Worm (Caenorhabditis elegans) whole organism, early embryonic: ENCODE results near the gene sur-5.

ENCODE experiments used
- aly-1 ChIP-seq: sonication (generic microtip); optimal IDR thresholded peaks from 2 replicates; lab custom pipeline; 2016; ENCODE audit warnings: missing genetic modification characterization, missing compliant biosample characterization
- ama-1 ChIP-seq: fragments of 150-350 bp; optimal IDR thresholded peaks from 2 replicates; lab custom pipeline; 2014
- ceh-13 ChIP-seq: fragments of 200-800 bp; sonication (Bioruptor generic); optimal IDR thresholded peaks from 2 replicates; lab custom pipeline; 2018; ENCODE audit warnings: mild to moderate bottlenecking, missing genetic modification characterization, missing compliant biosample characterization
- ceh-36 ChIP-seq: sonication (generic microtip); optimal IDR thresholded peaks from 2 replicates; lab custom pipeline; 2016; ENCODE audit warnings: missing genetic modification characterization, inconsistent platforms, missing compliant biosample characterization
- ets-7 ChIP-seq: sonication (generic microtip); optimal IDR thresholded peaks from 2 replicates; lab custom pipeline; 2016; ENCODE audit warnings: missing genotype, missing genetic modification characterization, missing compliant biosample characterization
- flt-1 ChIP-seq: fragments of 200-800 bp; sonication (Bioruptor generic); IDR thresholded peaks from 2 replicates; pipeline ENCODE4 v1.3.6; 2022; ENCODE audit warnings: missing genetic modification characterization, missing compliant biosample characterization
- hmbx-1 ChIP-seq: sonication (generic microtip); optimal IDR thresholded peaks from 2 replicates; lab custom pipeline; 2016; ENCODE audit warnings: mild to moderate bottlenecking, missing genetic modification characterization, missing compliant biosample characterization
- hnd-1 ChIP-seq: sonication (generic microtip); optimal IDR thresholded peaks from 2 replicates; lab custom pipeline; 2016; ENCODE audit warnings: missing genetic modification characterization, missing compliant biosample characterization
- pes-1 ChIP-seq: fragments of 200-800 bp; sonication (Bioruptor generic); IDR thresholded peaks from 2 replicates; pipeline ENCODE4 v1.3.6; 2022; ENCODE audit warnings: missing genetic modification reagents, missing genetic modification characterization, missing compliant biosample characterization
- scrt-1 ChIP-seq: fragments of 200-800 bp; sonication (Bioruptor generic); IDR thresholded peaks from 2 replicates; pipeline ENCODE4 v1.3.6; 2022; ENCODE audit warnings: missing genetic modification characterization, missing compliant biosample characterization
- sea-1 ChIP-seq: fragments of 200-800 bp; sonication (Bioruptor generic); conservative IDR thresholded peaks from 2 replicates; pipeline ENCODE4 v1.3.6; 2022; ENCODE audit warnings: missing genetic modification characterization, missing compliant biosample characterization
- tbx-37 ChIP-seq: fragments of 200-800 bp; sonication (Bioruptor generic); conservative IDR thresholded peaks from 2 replicates; pipeline ENCODE4 v1.3.6; 2022; ENCODE audit warnings: missing genetic modification reagents, missing genetic modification characterization, missing compliant biosample characterization
- tra-4 ChIP-seq: sonication (generic microtip); optimal IDR thresholded peaks from 2 replicates; lab custom pipeline; 2017; ENCODE audit warnings: missing genetic modification characterization, missing compliant biosample characterization

ce11 chrX:7290859-7291628, 14.3 kb downstream of the sur-5 start:
- TF ChIP-seq ets-7 (tag; lab: Kevin White, UChicago) = no peak
- no peak for TF ChIP-seq sea-1
- no peak for TF ChIP-seq ceh-13 (GFP tag; lab: Kevin White, UChicago)
- no peak for TF ChIP-seq tbx-37 (GFP tag; lab: Robert Waterston, UW)
- TF ChIP-seq pes-1 = no peak
- no peak for TF ChIP-seq ama-1 (lab: Kevin White, UChicago)
- no peak for TF ChIP-seq flt-1
- no peak for TF ChIP-seq tra-4
- TF ChIP-seq hnd-1 = no peak
- no peak for TF ChIP-seq aly-1 (tag; lab: Kevin White, UChicago)
- TF ChIP-seq ceh-36 (tag; lab: Kevin White, UChicago) = no peak
- TF ChIP-seq scrt-1 (GFP tag; lab: Robert Waterston, UW) = no peak
- no peak for TF ChIP-seq hmbx-1
